Worm (Caenorhabditis elegans): Measurements from ENCODE around the gene gst-18.

- TF ChIP-seq dmd-6 (GFP tag; IDR thresholded peaks at IDR 0.05), result no peak
- no peak for TF ChIP-seq mes-2 (tag; optimal IDR thresholded peaks at IDR 0.05; ENCODE audit: poor library complexity, severe bottlenecking)
- TF ChIP-seq dpl-1 (GFP tag; optimal IDR thresholded peaks at IDR 0.05), result no peak
- TF ChIP-seq fkh-10 (GFP tag; optimal IDR thresholded peaks at IDR 0.05), result no peak
- TF ChIP-seq unc-62 (GFP tag; optimal IDR thresholded peaks at IDR 0.05 in 1 of 2), result peak in 1 of 2 experiments; percentile 32
- TF ChIP-seq unc-62 (tag; optimal IDR thresholded peaks at IDR 0.05), result no peak
- TF ChIP-seq hlh-30 (tag; optimal IDR thresholded peaks at IDR 0.05; ENCODE audit: insufficient read depth), result no peak
- no peak for TF ChIP-seq ces-1 (GFP tag; optimal IDR thresholded peaks at IDR 0.05)
- TF ChIP-seq rbr-2 (tag; optimal IDR thresholded peaks at IDR 0.05), result no peak
- no peak for TF ChIP-seq nhr-28 (tag; optimal IDR thresholded peaks at IDR 0.05)
- peak in 1 of 2 experiments; percentile 15 for TF ChIP-seq lsy-2 (tag; optimal IDR thresholded peaks at IDR 0.05)
- TF ChIP-seq unc-39 (tag; optimal IDR thresholded peaks at IDR 0.05), result no peak
- TF ChIP-seq ama-1 (optimal IDR thresholded peaks at IDR 0.05), result no peak
- TF ChIP-seq ztf-11 (tag; optimal IDR thresholded peaks at IDR 0.05), result no peak
- no peak for TF ChIP-seq snpc-4 (tag; optimal IDR thresholded peaks at IDR 0.05)
Measured at ce11 chrII:13641311-13641710, 10.6 kb upstream of the gst-18 start, which contains the start of gene fbxa-167.
